Worm (Caenorhabditis elegans) whole organism, early embryonic: ENCODE results near the gene ZC116.1.

Experiments used
- B0310.2 ChIP-seq: sonication (generic microtip); optimal IDR thresholded peaks from 2 replicates; lab custom pipeline; 2016; ENCODE audit warnings: mild to moderate bottlenecking, missing genetic modification characterization, missing compliant biosample characterization
- F13C5.2 ChIP-seq: sonication (generic microtip); optimal IDR thresholded peaks from 2 replicates; lab custom pipeline; 2017; ENCODE audit warnings: mild to moderate bottlenecking, missing genetic modification characterization, inconsistent platforms, missing compliant biosample characterization
- aly-1 ChIP-seq: sonication (generic microtip); optimal IDR thresholded peaks from 2 replicates; lab custom pipeline; 2016; ENCODE audit warnings: missing genetic modification characterization, missing compliant biosample characterization
- ama-1 ChIP-seq: fragments of 150-350 bp; optimal IDR thresholded peaks from 2 replicates; lab custom pipeline; 2014
- ets-7 ChIP-seq: sonication (generic microtip); optimal IDR thresholded peaks from 2 replicates; lab custom pipeline; 2016; ENCODE audit warnings: missing genotype, missing genetic modification characterization, missing compliant biosample characterization
- flt-1 ChIP-seq: fragments of 200-800 bp; sonication (Bioruptor generic); IDR thresholded peaks from 2 replicates; pipeline ENCODE4 v1.3.6; 2022; ENCODE audit warnings: missing genetic modification characterization, missing compliant biosample characterization
- hmg-4 ChIP-seq: fragments of 200-800 bp; sonication (Bioruptor generic); optimal IDR thresholded peaks from 2 replicates; lab custom pipeline; 2018; ENCODE audit warnings: mild to moderate bottlenecking, missing genetic modification characterization, missing compliant biosample characterization
- pes-1 ChIP-seq: fragments of 200-800 bp; sonication (Bioruptor generic); IDR thresholded peaks from 2 replicates; pipeline ENCODE4 v1.3.6; 2022; ENCODE audit warnings: missing genetic modification reagents, missing genetic modification characterization, missing compliant biosample characterization
- sea-1 ChIP-seq: fragments of 200-800 bp; sonication (Bioruptor generic); conservative IDR thresholded peaks from 2 replicates; pipeline ENCODE4 v1.3.6; 2022; ENCODE audit warnings: missing genetic modification characterization, missing compliant biosample characterization
- tbx-11 ChIP-seq: fragments of 200-800 bp; sonication (Bioruptor generic); IDR thresholded peaks from 2 replicates; pipeline ENCODE4 v1.3.6; 2022; ENCODE audit warnings: missing genetic modification characterization, missing compliant biosample characterization
- tra-4 ChIP-seq: sonication (generic microtip); optimal IDR thresholded peaks from 2 replicates; lab custom pipeline; 2017; ENCODE audit warnings: missing genetic modification characterization, missing compliant biosample characterization

- TF ChIP-seq ama-1: no peak
- no peak for TF ChIP-seq tra-4
- TF ChIP-seq hmg-4 (GFP tag; lab: Kevin White, UChicago): no peak
- TF ChIP-seq pes-1 (GFP tag; lab: Robert Waterston, UW): no peak
- TF ChIP-seq flt-1 (GFP tag; lab: Robert Waterston, UW): no peak
- TF ChIP-seq sea-1 (GFP tag; lab: Robert Waterston, UW): no peak
- no peak for TF ChIP-seq F13C5.2
- no peak for TF ChIP-seq tbx-11 (GFP tag; lab: Robert Waterston, UW)
- no peak for TF ChIP-seq ets-7 (tag; lab: Kevin White, UChicago)
- no peak for TF ChIP-seq B0310.2
- TF ChIP-seq aly-1: no peak
Measured at ce11 chrV:12637764-12638502, 28.3 kb downstream of the ZC116.1 start.
